Fruit fly (Drosophila melanogaster) S2 (cell line): ENCODE results near the gene DnaJ-H.

ENCODE experiments used
- CG8478 ChIP-seq: fragments of >200 bp; optimal IDR thresholded peaks from 2 replicates; lab custom pipeline; 2018
- CTCF ChIP-seq, 2 experiments: fragments of >200 bp; optimal IDR thresholded peaks; 2 replicates each; lab custom pipeline; 2018

DNA sequence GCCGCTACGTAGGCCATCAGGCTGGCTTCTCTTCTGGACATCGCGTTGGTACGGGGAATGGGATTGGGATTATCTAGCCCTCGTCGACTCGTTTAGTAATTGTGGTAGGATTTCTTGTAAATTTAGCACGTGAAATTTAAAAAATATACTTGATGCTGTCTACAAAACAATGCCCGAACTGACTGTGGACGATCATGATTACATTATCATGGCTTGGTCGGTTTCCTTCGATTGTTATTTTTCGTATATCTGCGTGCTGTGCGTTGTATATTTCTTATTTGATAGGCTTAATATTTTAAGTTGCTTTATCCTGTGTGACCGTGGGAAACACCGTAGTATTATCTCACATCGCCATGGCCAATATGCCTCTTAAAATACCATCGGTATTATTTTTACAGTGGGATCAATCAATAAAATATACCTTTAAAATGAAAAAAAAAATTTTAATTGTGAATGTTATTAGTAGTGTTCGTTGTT, 37.1 kb upstream of the DnaJ-H start, which contains the start of gene CG16972:
- TF ChIP-seq CG8478 (lab: Kevin White, UChicago): no peak
- TF ChIP-seq CTCF (optimal IDR thresholded peaks at IDR 0.05; lab: Kevin White, UChicago): no peak
